Worm (Caenorhabditis elegans) whole organism, L4/young adult: ENCODE results near the gene asp-16.

Experiments
- W03F9.2 ChIP-seq: fragments of 150-350 bp; optimal IDR thresholded peaks from 2 replicates; lab custom pipeline; 2014; ENCODE audit warnings: missing biosample characterization, missing genetic modification characterization
- dao-5 ChIP-seq: sonication (generic microtip); optimal IDR thresholded peaks from 2 replicates; lab custom pipeline; 2016; ENCODE audit warnings: missing genotype, missing genetic modification characterization, moderate library complexity, missing compliant biosample characterization
- him-1 ChIP-seq: sonication (generic microtip); optimal IDR thresholded peaks from 2 replicates; lab custom pipeline; 2016; ENCODE audit warnings: missing genotype, missing genetic modification reagents, missing genetic modification characterization, missing compliant biosample characterization

DNA sequence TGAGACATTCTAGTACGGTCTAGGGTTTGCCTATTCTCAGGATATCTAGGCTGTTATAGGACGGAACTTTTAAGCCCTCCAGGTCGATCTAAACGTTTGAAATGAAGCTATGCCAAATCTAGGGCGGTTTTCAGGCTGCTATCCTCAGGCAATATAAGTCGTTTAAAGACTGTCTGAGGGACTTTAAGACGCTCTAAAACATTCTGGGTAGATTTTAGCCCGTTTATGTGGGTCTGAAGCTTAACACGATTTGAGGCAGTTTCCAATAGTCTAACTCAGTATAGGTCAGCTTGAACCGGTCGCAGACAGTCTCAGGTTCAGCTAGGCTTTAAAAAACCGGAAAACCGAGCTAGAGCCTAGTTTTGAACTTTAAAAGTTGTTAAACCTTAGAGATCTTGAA lies 8.5 kb upstream of the asp-16 start:
- TF ChIP-seq him-1 = no peak
- TF ChIP-seq W03F9.2 (tag; lab: Kevin White, UChicago) = no peak
- no peak for TF ChIP-seq dao-5 (tag; lab: Kevin White, UChicago)
